Fruit fly (Drosophila melanogaster) whole organism, embryonic: ENCODE data around the gene CG18557.

Source experiments
- Aef1 ChIP-seq: fragments of 200-800 bp; sonication (Bioruptor generic); IDR thresholded peaks from 3 replicates; pipeline ENCODE4 v1.3.6; 2022; ENCODE audit warnings: missing biosample characterization, missing genetic modification characterization
- Antp ChIP-seq: fragments of 200-800 bp; sonication (Bioruptor generic); optimal IDR thresholded peaks from 3 replicates; lab custom pipeline; 2016; ENCODE audit warnings: missing biosample characterization, missing genetic modification characterization
- Bgb ChIP-seq: fragments of 200-800 bp; sonication (Bioruptor generic); IDR thresholded peaks from 2 replicates; pipeline ENCODE4 v1.3.6; 2022; ENCODE audit warnings: missing biosample characterization, missing genetic modification characterization; ENCODE audit not compliant: partially characterized antibody
- CG11093 ChIP-seq: fragments of 200-800 bp; sonication (Bioruptor generic); IDR thresholded peaks from 3 replicates; pipeline ENCODE4 v1.3.6; 2022; ENCODE audit warnings: missing biosample characterization, missing genetic modification characterization
- CG13123 ChIP-seq: fragments of 200-800 bp; sonication (Bioruptor generic); optimal IDR thresholded peaks from 2 replicates; lab custom pipeline; 2016; ENCODE audit warnings: missing biosample characterization, missing genetic modification characterization
- CG13624 ChIP-seq: fragments of 200-800 bp; sonication (Bioruptor generic); optimal IDR thresholded peaks from 2 replicates; lab custom pipeline; 2016; ENCODE audit warnings: missing biosample characterization, missing genetic modification characterization
- CG14860 ChIP-seq: fragments of 200-800 bp; sonication (Bioruptor generic); IDR thresholded peaks from 3 replicates; pipeline ENCODE4 v1.3.6; 2022; ENCODE audit warnings: missing biosample characterization, missing genetic modification characterization; ENCODE audit not compliant: partially characterized antibody
- CG15696 ChIP-seq: fragments of 200-800 bp; sonication (Bioruptor generic); optimal IDR thresholded peaks from 2 replicates; lab custom pipeline; 2019; ENCODE audit warnings: missing biosample characterization, mild to moderate bottlenecking, missing genetic modification characterization, moderate library complexity
- CG17385 ChIP-seq: fragments of 200-800 bp; sonication (Bioruptor generic); optimal IDR thresholded peaks from 3 replicates; lab custom pipeline; 2018; ENCODE audit warnings: missing biosample characterization, mild to moderate bottlenecking, missing genetic modification characterization
- CG2129 ChIP-seq: fragments of 200-800 bp; sonication (Bioruptor generic); IDR thresholded peaks from 2 replicates; pipeline ENCODE4 v1.3.6; 2022; ENCODE audit warnings: missing biosample characterization, missing genetic modification characterization; ENCODE audit not compliant: partially characterized antibody
- CG30431 ChIP-seq: fragments of 200-800 bp; sonication (Bioruptor generic); optimal IDR thresholded peaks from 2 replicates; lab custom pipeline; 2017; ENCODE audit warnings: missing biosample characterization, missing genetic modification characterization
- CG3163 ChIP-seq: fragments of 200-800 bp; sonication (Bioruptor generic); optimal IDR thresholded peaks from 3 replicates; lab custom pipeline; 2016; ENCODE audit warnings: missing biosample characterization, missing genetic modification characterization
- CG4404 ChIP-seq: fragments of 200-800 bp; sonication (Bioruptor generic); IDR thresholded peaks from 2 replicates; pipeline ENCODE4 v1.3.6; 2022; ENCODE audit warnings: missing biosample characterization, missing genetic modification characterization
- CG4707 ChIP-seq: fragments of 200-800 bp; sonication (Bioruptor generic); optimal IDR thresholded peaks from 2 replicates; lab custom pipeline; 2018; ENCODE audit warnings: missing biosample characterization, mild to moderate bottlenecking, missing genetic modification characterization, moderate library complexity
- CG4730 ChIP-seq: fragments of 200-800 bp; sonication (Bioruptor generic); IDR thresholded peaks from 2 replicates; pipeline ENCODE4 v1.3.6; 2022; ENCODE audit warnings: missing biosample characterization, missing genetic modification characterization
- CG7928 ChIP-seq: fragments of 200-800 bp; sonication (Bioruptor generic); optimal IDR thresholded peaks from 2 replicates; lab custom pipeline; 2017; ENCODE audit warnings: missing biosample characterization, mild to moderate bottlenecking, missing genetic modification characterization
- CG7963 ChIP-seq: fragments of 200-800 bp; sonication (Bioruptor generic); IDR thresholded peaks from 3 replicates; pipeline ENCODE4 v1.3.6; 2022; ENCODE audit warnings: missing biosample characterization, missing genetic modification characterization; ENCODE audit not compliant: partially characterized antibody
- CG7987 ChIP-seq: fragments of 200-800 bp; sonication (Bioruptor generic); optimal IDR thresholded peaks from 2 replicates; lab custom pipeline; 2018; ENCODE audit warnings: missing biosample characterization, mild to moderate bottlenecking, missing genetic modification characterization, moderate library complexity
- CkIIα-i1 ChIP-seq: fragments of 200-800 bp; sonication (Bioruptor generic); IDR thresholded peaks from 2 replicates; pipeline ENCODE4 v1.3.6; 2022; ENCODE audit warnings: missing biosample characterization, missing genetic modification characterization
- Dbx ChIP-seq: fragments of 200-800 bp; sonication (Bioruptor generic); IDR thresholded peaks from 3 replicates; pipeline ENCODE4 v1.3.6; 2022; ENCODE audit warnings: missing biosample characterization, missing genetic modification characterization
- Elba2 ChIP-seq: fragments of 200-800 bp; sonication (Bioruptor generic); optimal IDR thresholded peaks from 3 replicates; lab custom pipeline; 2016; ENCODE audit warnings: missing biosample characterization, missing genetic modification characterization
- Ets65A ChIP-seq: fragments of 200-800 bp; sonication (Bioruptor generic); peaks from one replicate; lab custom pipeline; 2016; ENCODE audit warnings: missing biosample characterization, missing genetic modification characterization
- Gug ChIP-seq: fragments of 200-800 bp; sonication (Bioruptor generic); IDR thresholded peaks from 4 replicates; pipeline ENCODE4 v1.3.6; 2022; ENCODE audit warnings: missing biosample characterization, missing genetic modification characterization
- H2.0 ChIP-seq: fragments of 200-800 bp; sonication (Bioruptor generic); IDR thresholded peaks from 2 replicates; pipeline ENCODE4 v1.3.6; 2022; ENCODE audit warnings: missing biosample characterization, missing genetic modification characterization
- HLH54F ChIP-seq: fragments of 200-800 bp; sonication (Bioruptor generic); optimal IDR thresholded peaks from 3 replicates; lab custom pipeline; 2016; ENCODE audit warnings: missing biosample characterization, missing genetic modification characterization
- Hey ChIP-seq: fragments of 200-800 bp; sonication (Bioruptor generic); optimal IDR thresholded peaks from 3 replicates; lab custom pipeline; 2018; ENCODE audit warnings: missing biosample characterization, mild to moderate bottlenecking, missing genetic modification characterization
- Hr78 ChIP-seq, 2 experiments: fragments of 200-800 bp in 1 of 2; fragments of >200 bp in 1 of 2; sonication (Bioruptor generic) in 1 of 2; optimal IDR thresholded peaks; 2 replicates each; lab custom pipeline; 2017 to 2019; ENCODE audit warnings: missing biosample characterization in 2 of 2, missing genetic modification characterization in 2 of 2, mild to moderate bottlenecking in 1 of 2, moderate library complexity in 1 of 2
- MESR4 ChIP-seq: fragments of 200-800 bp; sonication (Bioruptor generic); optimal IDR thresholded peaks from 2 replicates; lab custom pipeline; 2018; ENCODE audit warnings: missing biosample characterization, mild to moderate bottlenecking, missing genetic modification characterization, moderate library complexity
- MTF-1 ChIP-seq: fragments of 200-800 bp; sonication (Bioruptor generic); optimal IDR thresholded peaks from 2 replicates; lab custom pipeline; 2018; ENCODE audit warnings: missing biosample characterization, mild to moderate bottlenecking, missing genetic modification characterization, borderline replicate concordance
- Max ChIP-seq: fragments of 200-800 bp; sonication (Bioruptor generic); optimal IDR thresholded peaks from 2 replicates; lab custom pipeline; 2016; ENCODE audit warnings: missing biosample characterization, mild to moderate bottlenecking, missing genetic modification characterization
- Mrtf ChIP-seq: fragments of 200-800 bp; sonication (Bioruptor generic); IDR thresholded peaks from 3 replicates; pipeline ENCODE4 v1.3.6; 2022; ENCODE audit warnings: missing biosample characterization, missing genetic modification characterization
- Opbp ChIP-seq: fragments of 200-800 bp; sonication (Bioruptor generic); IDR thresholded peaks from 3 replicates; pipeline ENCODE4 v1.3.6; 2022; ENCODE audit warnings: missing biosample characterization, missing genetic modification characterization; ENCODE audit not compliant: partially characterized antibody
- Side ChIP-seq: fragments of 200-800 bp; sonication (Bioruptor generic); optimal IDR thresholded peaks from 2 replicates; lab custom pipeline; 2016; ENCODE audit warnings: missing biosample characterization, missing genetic modification characterization
- Usf ChIP-seq: fragments of 200-800 bp; sonication (Bioruptor generic); optimal IDR thresholded peaks from 2 replicates; lab custom pipeline; 2017; ENCODE audit warnings: missing genotype, missing biosample characterization, missing genetic modification characterization
- Vsx1 ChIP-seq: fragments of 200-800 bp; sonication (Bioruptor generic); optimal IDR thresholded peaks from 2 replicates; lab custom pipeline; 2017; ENCODE audit warnings: missing biosample characterization, mild to moderate bottlenecking, missing genetic modification characterization, missing genetic modification reagents
- bab2 ChIP-seq: fragments of 200-800 bp; sonication (Bioruptor generic); optimal IDR thresholded peaks from 2 replicates; lab custom pipeline; 2016; ENCODE audit warnings: missing biosample characterization, missing genetic modification characterization
- cad ChIP-seq: fragments of >200 bp; optimal IDR thresholded peaks from 2 replicates; lab custom pipeline; 2017; ENCODE audit warnings: missing biosample characterization, missing genetic modification characterization
- chif ChIP-seq, 2 experiments: fragments of 200-800 bp; sonication (Bioruptor generic); optimal IDR thresholded peaks; 3 replicates each; lab custom pipeline; 2016; ENCODE audit warnings: missing biosample characterization in 2 of 2, missing genetic modification characterization in 2 of 2
- crp ChIP-seq, 2 experiments: fragments of 200-800 bp; sonication (Bioruptor generic); optimal IDR thresholded peaks; 2 replicates in 1 of 2; 3 replicates in 1 of 2; lab custom pipeline; 2017; ENCODE audit warnings: missing biosample characterization in 2 of 2, missing genetic modification characterization in 2 of 2, mild to moderate bottlenecking in 1 of 2, moderate library complexity in 1 of 2
- fd102C ChIP-seq: fragments of 200-800 bp; sonication (Bioruptor generic); optimal IDR thresholded peaks from 2 replicates; lab custom pipeline; 2018; ENCODE audit warnings: missing biosample characterization, mild to moderate bottlenecking, missing genetic modification characterization, moderate library complexity
- hbn ChIP-seq: fragments of 200-800 bp; sonication (Bioruptor generic); IDR thresholded peaks from 2 replicates; pipeline ENCODE4 v1.3.6; 2022; ENCODE audit warnings: missing biosample characterization, missing genetic modification characterization; ENCODE audit not compliant: partially characterized antibody
- her ChIP-seq: fragments of 200-800 bp; sonication (Bioruptor generic); optimal IDR thresholded peaks from 2 replicates; lab custom pipeline; 2016; ENCODE audit warnings: missing biosample characterization, missing genetic modification characterization
- lab ChIP-seq: fragments of 200-800 bp; sonication (Bioruptor generic); optimal IDR thresholded peaks from 3 replicates; lab custom pipeline; 2017; ENCODE audit warnings: missing biosample characterization, missing genetic modification characterization, mild to moderate bottlenecking, moderate library complexity, missing genetic modification reagents
- lbe ChIP-seq: fragments of 200-800 bp; sonication (Bioruptor generic); optimal IDR thresholded peaks from 2 replicates; lab custom pipeline; 2016; ENCODE audit warnings: missing biosample characterization, mild to moderate bottlenecking, missing genetic modification characterization
- pb ChIP-seq: fragments of 200-800 bp; sonication (Bioruptor generic); optimal IDR thresholded peaks from 3 replicates; lab custom pipeline; 2016; ENCODE audit warnings: missing biosample characterization, missing genetic modification characterization
- pros ChIP-seq: fragments of 200-800 bp; sonication (Bioruptor generic); optimal IDR thresholded peaks from 3 replicates; lab custom pipeline; 2019; ENCODE audit warnings: missing biosample characterization, mild to moderate bottlenecking, missing genetic modification characterization, moderate library complexity
- ranshi ChIP-seq: fragments of 200-800 bp; sonication (Bioruptor generic); IDR thresholded peaks from 2 replicates; pipeline ENCODE4 v1.3.6; 2022; ENCODE audit warnings: missing biosample characterization, missing genetic modification characterization
- sr ChIP-seq: fragments of 200-800 bp; sonication (Bioruptor generic); IDR thresholded peaks from 3 replicates; pipeline ENCODE4 v1.3.6; 2022; ENCODE audit warnings: missing biosample characterization, missing genetic modification characterization
- tx ChIP-seq: fragments of 200-800 bp; sonication (Bioruptor generic); optimal IDR thresholded peaks from 2 replicates; lab custom pipeline; 2016; ENCODE audit warnings: missing biosample characterization, missing genetic modification characterization
- wdn ChIP-seq: fragments of 200-800 bp; sonication (Bioruptor generic); IDR thresholded peaks from 2 replicates; pipeline ENCODE4 v1.3.6; 2022; ENCODE audit warnings: missing biosample characterization, missing genetic modification characterization

CG18557 gene

dm6 chr2L:2878859-2879258 is 33.3 kb upstream of the CG18557 start, which contains the start of gene RabGGTb (continued):
- TF ChIP-seq CG4707 (GFP tag; lab: Kevin White, UChicago) (no peak), CG7987 (GFP tag; lab: Kevin White, UChicago) (no peak), CG2129 (GFP tag; lab: Robert Waterston, UW) (no peak), Aef1 (peak; percentile 58), CG13624 (GFP tag; lab: Kevin White, UChicago) (peak; percentile 68), CG7928 (no peak), Mrtf (GFP tag; lab: Robert Waterston, UW) (peak; percentile 66; the same call in 2 of the 3 replicates), CkIIα-i1 (GFP tag; lab: Robert Waterston, UW) (no peak), CG14860 (GFP tag; lab: Robert Waterston, UW) (no peak), H2.0 (GFP tag; lab: Robert Waterston, UW) (peak; percentile 70), CG13123 (GFP tag; lab: Kevin White, UChicago) (no peak), Dbx (peak; percentile 81), CG3163 (GFP tag; lab: Kevin White, UChicago) (peak; percentile 20), lbe (GFP tag; lab: Kevin White, UChicago) (no peak), MESR4 (GFP tag; lab: Kevin White, UChicago) (peak; percentile 63), Antp (peak; percentile 64), lab (GFP tag; lab: Kevin White, UChicago) (peak; percentile 72), Vsx1 (GFP tag; lab: Kevin White, UChicago) (peak; percentile 51), CG4404 (peak; percentile 59; the same call in 1 of the 2 replicates), chif (GFP tag; optimal IDR thresholded peaks at IDR 0.05; lab: Kevin White, UChicago) (peak in 1 of 2 experiments; percentile 50), CG17385 (GFP tag; lab: Kevin White, UChicago) (peak; percentile 54), wdn (GFP tag; lab: Robert Waterston, UW) (peak; percentile 65), her (GFP tag; lab: Kevin White, UChicago) (peak; percentile 24), fd102C (no peak), CG7963 (GFP tag; lab: Robert Waterston, UW) (no peak), cad (GFP tag; lab: Kevin White, UChicago) (no peak), HLH54F (peak; percentile 67), crp (GFP tag; optimal IDR thresholded peaks at IDR 0.05; lab: Kevin White, UChicago) (peak; percentile 99 to 100), Hey (no peak), Max (peak; percentile 5), Side (GFP tag; lab: Kevin White, UChicago) (peak; percentile 46), Gug (GFP tag; lab: Robert Waterston, UW) (peak; percentile 42; the same call in 3 of the 4 replicates), CG15696 (peak; percentile 12), hbn (GFP tag; lab: Robert Waterston, UW) (peak; percentile 50; the same call in 1 of the 2 replicates), pb (GFP tag; lab: Kevin White, UChicago) (no peak), Opbp (GFP tag; lab: Robert Waterston, UW) (no peak), pros (GFP tag; lab: Kevin White, UChicago) (no peak), Ets65A (peak; percentile 77), Bgb (GFP tag; lab: Robert Waterston, UW) (no peak), CG11093 (GFP tag; lab: Robert Waterston, UW) (peak; percentile 50; the same call in 1 of the 3 replicates), Elba2 (GFP tag; lab: Kevin White, UChicago) (no peak), CG4730 (peak; percentile 62), MTF-1 (peak; percentile 11), CG30431 (GFP tag; lab: Kevin White, UChicago) (no peak), tx (peak; percentile 36), ranshi (GFP tag; lab: Robert Waterston, UW) (peak; percentile 76), bab2 (GFP tag; lab: Kevin White, UChicago) (peak; percentile 66), Usf (GFP tag; lab: Kevin White, UChicago) (no peak), sr (GFP tag; lab: Robert Waterston, UW) (peak; percentile 41; the same call in 2 of the 3 replicates), Hr78 (GFP tag; optimal IDR thresholded peaks at IDR 0.05; lab: Kevin White, UChicago) (no peak)
